Fruit fly (Drosophila melanogaster) S2 (cell line): ENCODE measurements around the gene FucTB.

ENCODE experiments used
- CG8478 ChIP-seq: fragments of >200 bp; optimal IDR thresholded peaks from 2 replicates; lab custom pipeline; 2018
- CTCF ChIP-seq, 2 experiments: fragments of >200 bp; optimal IDR thresholded peaks; 2 replicates each; lab custom pipeline; 2018

dm6 chr2L:9387240-9387672 is 43.6 kb downstream of the FucTB start, which contains the start of gene Aldh:
- TF ChIP-seq CG8478 (lab: Kevin White, UChicago) = no peak
- TF ChIP-seq CTCF (optimal IDR thresholded peaks at IDR 0.05; lab: Kevin White, UChicago) = no peak
